Fruit fly (Drosophila melanogaster) Kc167 (cell line): ENCODE results near the gene CG17221.

Experiments used
- Myc ChIP-seq: fragments of >200 bp; optimal IDR thresholded peaks from 2 replicates; lab custom pipeline; 2017; ENCODE audit warnings: missing external identifiers
- h ChIP-seq: fragments of >200 bp; optimal IDR thresholded peaks from 3 replicates; lab custom pipeline; 2018; ENCODE audit warnings: missing external identifiers
- insv ChIP-seq: fragments of >200 bp; optimal IDR thresholded peaks from 3 replicates; lab custom pipeline; 2018; ENCODE audit warnings: missing external identifiers
- psq ChIP-seq: fragments of >200 bp; optimal IDR thresholded peaks from 2 replicates; lab custom pipeline; 2017; ENCODE audit warnings: missing external identifiers

- TF ChIP-seq h (lab: Kevin White, UChicago), result no peak
- TF ChIP-seq Myc (lab: Kevin White, UChicago), result no peak
- TF ChIP-seq insv (lab: Kevin White, UChicago), result no peak
- no peak for TF ChIP-seq psq (lab: Kevin White, UChicago)
Observed at dm6 chr2L:3056448-3056790, 16.6 kb downstream of the CG17221 start, which contains the start of gene FASN1.
